Fruit fly (Drosophila melanogaster) whole organism, embryonic: ENCODE measurements around the gene CG9799.
A peak's percentile ranks its signal among the peaks of the same experiment; 100 is the strongest.

Experiments used
- Adf1 ChIP-seq: fragments of 200-800 bp; sonication (Bioruptor generic); IDR thresholded peaks from 2 replicates; pipeline ENCODE4 v1.3.6; 2022; ENCODE audit warnings: missing biosample characterization, missing genetic modification characterization
- Atf3 ChIP-seq: fragments of 200-800 bp; sonication (Bioruptor generic); optimal IDR thresholded peaks from 3 replicates; lab custom pipeline; 2016; ENCODE audit warnings: missing biosample characterization, missing genetic modification characterization
- Bdp1 ChIP-seq: fragments of 200-800 bp; sonication (Bioruptor generic); optimal IDR thresholded peaks from 3 replicates; lab custom pipeline; 2016; ENCODE audit warnings: missing biosample characterization, missing genetic modification characterization
- CG10147 ChIP-seq: fragments of 200-800 bp; sonication (Bioruptor generic); optimal IDR thresholded peaks from 2 replicates; lab custom pipeline; 2019; ENCODE audit warnings: missing biosample characterization, mild to moderate bottlenecking, missing genetic modification characterization, moderate library complexity
- CG12236 ChIP-seq: fragments of 200-800 bp; sonication (Bioruptor generic); optimal IDR thresholded peaks from 2 replicates; lab custom pipeline; 2016; ENCODE audit warnings: missing biosample characterization, missing genetic modification characterization
- CG13123 ChIP-seq: fragments of 200-800 bp; sonication (Bioruptor generic); optimal IDR thresholded peaks from 2 replicates; lab custom pipeline; 2016; ENCODE audit warnings: missing biosample characterization, missing genetic modification characterization
- CG14014 ChIP-seq: fragments of 200-800 bp; sonication (Bioruptor generic); IDR thresholded peaks from 2 replicates; pipeline ENCODE4 v1.3.6; 2022; ENCODE audit warnings: missing biosample characterization, missing genetic modification characterization
- CG1603 ChIP-seq: fragments of 200-800 bp; sonication (Bioruptor generic); optimal IDR thresholded peaks from 2 replicates; lab custom pipeline; 2019; ENCODE audit warnings: missing biosample characterization, mild to moderate bottlenecking, missing genetic modification characterization, moderate library complexity
- CG16813 ChIP-seq: fragments of 200-800 bp; sonication (Bioruptor generic); IDR thresholded peaks from 3 replicates; pipeline ENCODE4 v1.3.6; 2022; ENCODE audit warnings: missing biosample characterization, missing genetic modification characterization; ENCODE audit not compliant: partially characterized antibody
- CG17802 ChIP-seq: fragments of 200-800 bp; sonication (Bioruptor generic); optimal IDR thresholded peaks from 2 replicates; lab custom pipeline; 2018; ENCODE audit warnings: missing biosample characterization, mild to moderate bottlenecking, missing genetic modification characterization, moderate library complexity
- CG18011 ChIP-seq: fragments of 200-800 bp; sonication (Bioruptor generic); optimal IDR thresholded peaks from 2 replicates; lab custom pipeline; 2017; ENCODE audit warnings: missing biosample characterization, missing genetic modification characterization, mild to moderate bottlenecking, moderate library complexity, missing genotype
- CG18764 ChIP-seq: fragments of 200-800 bp; sonication (Bioruptor generic); optimal IDR thresholded peaks from 3 replicates; lab custom pipeline; 2016; ENCODE audit warnings: missing biosample characterization, missing genetic modification characterization
- CG33213 ChIP-seq: fragments of 200-800 bp; sonication (Bioruptor generic); optimal IDR thresholded peaks from 3 replicates; lab custom pipeline; 2016; ENCODE audit warnings: missing biosample characterization, missing genetic modification characterization
- CG34376 ChIP-seq: fragments of 200-800 bp; sonication (Bioruptor generic); optimal IDR thresholded peaks from 2 replicates; lab custom pipeline; 2018; ENCODE audit warnings: missing biosample characterization, mild to moderate bottlenecking, missing genetic modification characterization
- CG3847 ChIP-seq: fragments of 200-800 bp; sonication (Bioruptor generic); IDR thresholded peaks from 2 replicates; pipeline ENCODE4 v1.3.6; 2022; ENCODE audit warnings: missing biosample characterization, missing genetic modification characterization
- CG43689 ChIP-seq: fragments of 200-800 bp; sonication (Bioruptor generic); IDR thresholded peaks from 2 replicates; pipeline ENCODE4 v1.3.6; 2022; ENCODE audit warnings: missing biosample characterization, missing genetic modification characterization
- CG5953 ChIP-seq: fragments of 200-800 bp; sonication (Bioruptor generic); IDR thresholded peaks from 2 replicates; pipeline ENCODE4 v1.3.6; 2022; ENCODE audit warnings: missing biosample characterization, missing genetic modification characterization
- CG6175 ChIP-seq: fragments of 200-800 bp; sonication (Bioruptor generic); IDR thresholded peaks from 3 replicates; pipeline ENCODE4 v1.3.6; 2022; ENCODE audit warnings: missing biosample characterization, missing genetic modification characterization
- CG7357 ChIP-seq: fragments of 200-800 bp; sonication (Bioruptor generic); IDR thresholded peaks from 3 replicates; pipeline ENCODE4 v1.3.6; 2022; ENCODE audit warnings: missing biosample characterization, missing genetic modification characterization
- CG7372 ChIP-seq: fragments of 200-800 bp; sonication (Bioruptor generic); IDR thresholded peaks from 2 replicates; pipeline ENCODE4 v1.3.6; 2022; ENCODE audit warnings: missing biosample characterization, missing genetic modification characterization
- CG7987 ChIP-seq: fragments of 200-800 bp; sonication (Bioruptor generic); optimal IDR thresholded peaks from 2 replicates; lab custom pipeline; 2018; ENCODE audit warnings: missing biosample characterization, mild to moderate bottlenecking, missing genetic modification characterization, moderate library complexity
- CG8089 ChIP-seq: fragments of 200-800 bp; sonication (Bioruptor generic); optimal IDR thresholded peaks from 3 replicates; lab custom pipeline; 2016; ENCODE audit warnings: missing biosample characterization, missing genetic modification characterization
- CG8388 ChIP-seq: fragments of 200-800 bp; sonication (Bioruptor generic); optimal IDR thresholded peaks from 2 replicates; lab custom pipeline; 2019; ENCODE audit warnings: missing biosample characterization, mild to moderate bottlenecking, missing genetic modification characterization, moderate library complexity
- Camta ChIP-seq: fragments of 200-800 bp; sonication (Bioruptor generic); optimal IDR thresholded peaks from 2 replicates; lab custom pipeline; 2016; ENCODE audit warnings: missing biosample characterization, missing genetic modification characterization
- CoRest ChIP-seq: fragments of 200-800 bp; sonication (Bioruptor generic); optimal IDR thresholded peaks from 3 replicates; lab custom pipeline; 2018; ENCODE audit warnings: missing biosample characterization, mild to moderate bottlenecking, missing genetic modification characterization, moderate library complexity
- Dek ChIP-seq: fragments of 200-800 bp; sonication (Bioruptor generic); optimal IDR thresholded peaks from 3 replicates; lab custom pipeline; 2019; ENCODE audit warnings: missing biosample characterization, mild to moderate bottlenecking, missing genetic modification characterization, moderate library complexity
- HmgZ ChIP-seq: fragments of 200-800 bp; sonication (Bioruptor generic); optimal IDR thresholded peaks from 2 replicates; lab custom pipeline; 2018; ENCODE audit warnings: missing biosample characterization, mild to moderate bottlenecking, missing genetic modification characterization
- Mes4 ChIP-seq: fragments of 200-800 bp; sonication (Bioruptor generic); optimal IDR thresholded peaks from 2 replicates; lab custom pipeline; 2016; ENCODE audit warnings: missing biosample characterization, missing genetic modification characterization
- Oaz ChIP-seq: fragments of 200-800 bp; sonication (Bioruptor generic); IDR thresholded peaks from 2 replicates; pipeline ENCODE4 v1.3.6; 2022; ENCODE audit warnings: missing biosample characterization, missing genetic modification characterization
- Xbp1 ChIP-seq: fragments of 200-800 bp; sonication (Bioruptor generic); optimal IDR thresholded peaks from 3 replicates; lab custom pipeline; 2016; ENCODE audit warnings: missing biosample characterization, mild to moderate bottlenecking, missing genetic modification characterization
- ato ChIP-seq: fragments of 200-800 bp; sonication (Bioruptor generic); IDR thresholded peaks from 2 replicates; pipeline ENCODE4 v1.3.6; 2022; ENCODE audit warnings: missing biosample characterization, missing genetic modification characterization; ENCODE audit not compliant: partially characterized antibody
- az2 ChIP-seq: fragments of 200-800 bp; sonication (Bioruptor generic); optimal IDR thresholded peaks from 3 replicates; lab custom pipeline; 2016; ENCODE audit warnings: missing biosample characterization, missing genetic modification characterization
- dm ChIP-seq: fragments of 200-800 bp; sonication (Bioruptor generic); optimal IDR thresholded peaks from 3 replicates; lab custom pipeline; 2016; ENCODE audit warnings: missing biosample characterization, missing genetic modification characterization
- dysf ChIP-seq: fragments of 200-800 bp; sonication (Bioruptor generic); IDR thresholded peaks from 3 replicates; pipeline ENCODE4 v1.3.6; 2022; ENCODE audit warnings: missing biosample characterization, missing genetic modification characterization
- emc ChIP-seq: fragments of 200-800 bp; sonication (Bioruptor generic); optimal IDR thresholded peaks from 2 replicates; lab custom pipeline; 2016; ENCODE audit warnings: missing biosample characterization, missing genetic modification characterization
- fd3F ChIP-seq: fragments of 200-800 bp; sonication (Bioruptor generic); optimal IDR thresholded peaks from 2 replicates; lab custom pipeline; 2018; ENCODE audit warnings: missing biosample characterization, mild to moderate bottlenecking, missing genetic modification characterization, moderate library complexity
- fd64A ChIP-seq: fragments of 200-800 bp; sonication (Bioruptor generic); optimal IDR thresholded peaks from 3 replicates; lab custom pipeline; 2018; ENCODE audit warnings: missing biosample characterization, mild to moderate bottlenecking, missing genetic modification characterization
- ftz-f1 ChIP-seq: fragments of 200-800 bp; sonication (Bioruptor generic); optimal IDR thresholded peaks from 2 replicates; lab custom pipeline; 2016; ENCODE audit warnings: missing biosample characterization, missing genetic modification characterization
- gcm2 ChIP-seq: fragments of 200-800 bp; sonication (Bioruptor generic); optimal IDR thresholded peaks from 2 replicates; lab custom pipeline; 2016; ENCODE audit warnings: missing biosample characterization, missing genetic modification characterization
- grn ChIP-seq: fragments of 200-800 bp; sonication (Bioruptor generic); optimal IDR thresholded peaks from 3 replicates; lab custom pipeline; 2017; ENCODE audit warnings: missing biosample characterization, missing genetic modification characterization
- inv ChIP-seq: fragments of 200-800 bp; sonication (Bioruptor generic); IDR thresholded peaks from 2 replicates; pipeline ENCODE4 v1.3.6; 2022; ENCODE audit warnings: missing biosample characterization, missing genetic modification characterization; ENCODE audit not compliant: partially characterized antibody
- nerfin-1 ChIP-seq: fragments of 200-800 bp; sonication (Bioruptor generic); optimal IDR thresholded peaks from 3 replicates; lab custom pipeline; 2019; ENCODE audit warnings: missing biosample characterization, mild to moderate bottlenecking, missing genetic modification characterization, moderate library complexity
- nmo ChIP-seq: fragments of 200-800 bp; sonication (Bioruptor generic); optimal IDR thresholded peaks from 2 replicates; lab custom pipeline; 2018; ENCODE audit warnings: missing biosample characterization, mild to moderate bottlenecking, missing genetic modification characterization, moderate library complexity
- oc ChIP-seq: fragments of 200-800 bp; sonication (Bioruptor generic); optimal IDR thresholded peaks from 2 replicates; lab custom pipeline; 2018; ENCODE audit warnings: missing biosample characterization, mild to moderate bottlenecking, missing genetic modification characterization, moderate library complexity
- sc ChIP-seq, 3 experiments: fragments of >200 bp in 2 of 3; fragments of 200-800 bp in 1 of 3; sonication (Bioruptor generic) in 1 of 3; optimal IDR thresholded peaks; 2 replicates in 2 of 3; 3 replicates in 1 of 3; lab custom pipeline; 2017; ENCODE audit warnings: mild to moderate bottlenecking in 1 of 3, missing biosample characterization in 1 of 3, missing genetic modification characterization in 1 of 3, missing genetic modification reagents in 1 of 3
- tgo ChIP-seq: fragments of 200-800 bp; sonication (Bioruptor generic); IDR thresholded peaks from 3 replicates; pipeline ENCODE4 v1.3.6; 2022; ENCODE audit warnings: missing biosample characterization, missing genetic modification characterization
- tup ChIP-seq: fragments of 200-800 bp; sonication (Bioruptor generic); optimal IDR thresholded peaks from 2 replicates; lab custom pipeline; 2016; ENCODE audit warnings: missing biosample characterization, mild to moderate bottlenecking, missing genetic modification characterization, moderate library complexity
- twi ChIP-seq: fragments of 200-800 bp; optimal IDR thresholded peaks from 2 replicates; lab custom pipeline; 2019; ENCODE audit warnings: missing biosample characterization, mild to moderate bottlenecking, missing genetic modification characterization, moderate library complexity
- vnd ChIP-seq: fragments of 200-800 bp; sonication (Bioruptor generic); IDR thresholded peaks from 3 replicates; pipeline ENCODE4 v1.3.6; 2022; ENCODE audit warnings: missing biosample characterization, missing genetic modification characterization; ENCODE audit not compliant: partially characterized antibody
- wek ChIP-seq: fragments of 200-800 bp; sonication (Bioruptor generic); optimal IDR thresholded peaks from 3 replicates; lab custom pipeline; 2018; ENCODE audit warnings: missing biosample characterization, mild to moderate bottlenecking, missing genetic modification characterization, moderate library complexity
- yki ChIP-seq: fragments of >200 bp; optimal IDR thresholded peaks from 3 replicates; lab custom pipeline; 2018

Gene CG9799

dm6 chr3R:13403032-13403459, 14.5 kb upstream of the CG9799 start, which contains the start of gene Dpm3 (continued):
- TF ChIP-seq dysf (GFP tag; lab: Robert Waterston, UW) (no peak), CG18011 (GFP tag; lab: Kevin White, UChicago) (peak; percentile 100), Dek (tag; lab: Kevin White, UChicago) (peak; percentile 40), ato (GFP tag; lab: Robert Waterston, UW) (peak; percentile 94), CG7372 (GFP tag; lab: Robert Waterston, UW) (no peak; the same call in 1 of the 2 replicates), Bdp1 (GFP tag; lab: Kevin White, UChicago) (peak; percentile 39), Mes4 (GFP tag; lab: Kevin White, UChicago) (no peak), Oaz (GFP tag; lab: Robert Waterston, UW) (no peak), CG16813 (peak; percentile 89), fd3F (GFP tag; lab: Kevin White, UChicago) (no peak), CG1603 (peak; percentile 86), nerfin-1 (tag; lab: Kevin White, UChicago) (peak; percentile 20), twi (tag; lab: Kevin White, UChicago) (no peak), gcm2 (GFP tag; lab: Kevin White, UChicago) (no peak), tup (no peak), oc (tag; lab: Kevin White, UChicago) (no peak), HmgZ (tag; lab: Kevin White, UChicago) (peak; percentile 77), Atf3 (peak; percentile 23), CG34376 (no peak), CG8089 (no peak), az2 (GFP tag; lab: Kevin White, UChicago) (no peak), CG14014 (GFP tag; lab: Robert Waterston, UW) (no peak), CG7987 (GFP tag; lab: Kevin White, UChicago) (peak; percentile 9), wek (GFP tag; lab: Kevin White, UChicago) (no peak), grn (GFP tag; lab: Kevin White, UChicago) (peak; percentile 34), emc (GFP tag; lab: Kevin White, UChicago) (no peak), CG8388 (no peak), tgo (no peak), nmo (peak; percentile 74), dm (GFP tag; lab: Kevin White, UChicago) (no peak), CG5953 (GFP tag; lab: Robert Waterston, UW) (no peak), CG3847 (GFP tag; lab: Robert Waterston, UW) (peak; percentile 86), CG43689 (GFP tag; lab: Robert Waterston, UW) (no peak), fd64A (GFP tag; lab: Kevin White, UChicago) (no peak), CG12236 (GFP tag; lab: Kevin White, UChicago) (peak; percentile 21), CG13123 (GFP tag; lab: Kevin White, UChicago) (peak; percentile 38), ftz-f1 (GFP tag; lab: Kevin White, UChicago) (no peak), vnd (peak; percentile 89), CG17802 (tag; lab: Kevin White, UChicago) (peak; percentile 57), Camta (peak; percentile 60), CG10147 (GFP tag; lab: Kevin White, UChicago) (peak; percentile 57), sc (optimal IDR thresholded peaks at IDR 0.05; lab: Kevin White, UChicago) (no peak), sc (GFP tag; optimal IDR thresholded peaks at IDR 0.05; lab: Kevin White, UChicago) (no peak), CG33213 (peak; percentile 76), CoRest (tag; lab: Kevin White, UChicago) (peak; percentile 76), CG6175 (GFP tag; lab: Robert Waterston, UW) (no peak), CG18764 (GFP tag; lab: Kevin White, UChicago) (no peak), yki (lab: Kevin White, UChicago) (no peak), inv (GFP tag; lab: Robert Waterston, UW) (peak; percentile 89), CG7357 (no peak), Adf1 (no peak), Xbp1 (GFP tag; lab: Kevin White, UChicago) (peak; percentile 54)
